ENCODE assay signal across 1 worm cellular context in the genomic region with DNA sequence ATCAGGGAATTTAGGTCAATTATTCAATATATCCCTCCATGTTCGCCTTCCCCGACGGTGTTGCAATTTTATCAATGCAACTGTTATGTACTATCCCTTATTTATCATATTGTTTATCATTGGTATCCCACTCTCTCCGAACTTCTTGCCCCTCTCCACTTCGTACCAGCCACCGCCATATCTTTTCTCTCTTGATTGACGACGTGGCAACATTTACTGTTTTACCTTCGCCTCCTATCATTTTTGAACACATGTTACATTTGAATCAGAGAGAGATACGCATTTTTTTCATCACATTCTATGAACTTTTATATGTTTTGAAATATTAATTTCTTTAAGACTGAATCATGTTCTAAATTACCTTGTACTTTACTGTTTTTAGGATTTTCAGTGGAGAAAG.
TF ChIP-seq lines count a peak whose summit lies in the region.

No protein-coding gene starts in this region.

TF ChIP-seq in whole organism, L1 larva, 84 proteins besides CTCF, POLR2A, EP300 and RAD21 (continued from another document):
- TF ChIP-seq hlh-17 (GFP tag; optimal IDR thresholded peaks at IDR 0.05; lab: Kevin White, UChicago; ENCODE audit: borderline replicate concordance) (no peak), Y116A8C.19 (tag; optimal IDR thresholded peaks at IDR 0.05; lab: Kevin White, UChicago; ENCODE audit: borderline replicate concordance) (no peak), elt-2 (tag; optimal IDR thresholded peaks at IDR 0.05; lab: Kevin White, UChicago) (no peak), pag-3 (tag; optimal IDR thresholded peaks at IDR 0.05; lab: Kevin White, UChicago; ENCODE audit: borderline replicate concordance, insufficient read depth) (no peak), ceh-63 (GFP tag; optimal IDR thresholded peaks at IDR 0.05; lab: Kevin White, UChicago) (no peak), ama-1 (optimal IDR thresholded peaks at IDR 0.05; lab: Kevin White, UChicago) (no peak), mab-9 (GFP tag; IDR thresholded peaks at IDR 0.05; lab: Robert Waterston, UW) (no peak), xbp-1 (tag; optimal IDR thresholded peaks at IDR 0.05; lab: Kevin White, UChicago) (no peak), nhr-11 (tag; optimal IDR thresholded peaks at IDR 0.05; lab: Kevin White, UChicago) (no peak), ztf-4 (tag; optimal IDR thresholded peaks at IDR 0.05; lab: Kevin White, UChicago) (no peak), egl-13 (tag; optimal IDR thresholded peaks at IDR 0.05; lab: Kevin White, UChicago) (no peak)
